Worm (Caenorhabditis elegans) whole organism, young adult: ENCODE results near the gene unc-36.

Experiments
- D2030.7 ChIP-seq: fragments of 200-800 bp; sonication (Bioruptor generic); IDR thresholded peaks from 2 replicates; pipeline ENCODE4 v1.3.6; 2022; ENCODE audit warnings: missing genetic modification reagents, missing genetic modification characterization, missing compliant biosample characterization
- F10E7.11 ChIP-seq: sonication (generic microtip); optimal IDR thresholded peaks from 2 replicates; lab custom pipeline; 2017; ENCODE audit warnings: mild to moderate bottlenecking, missing genetic modification characterization, moderate library complexity, missing compliant biosample characterization
- F33H1.4 ChIP-seq: fragments of 200-800 bp; sonication (Bioruptor generic); IDR thresholded peaks from 2 replicates; pipeline ENCODE4 v1.3.6; 2022; ENCODE audit warnings: missing genetic modification reagents, missing genetic modification characterization, missing compliant biosample characterization
- F57C9.4 ChIP-seq: sonication (generic microtip); optimal IDR thresholded peaks from 2 replicates; lab custom pipeline; 2017; ENCODE audit warnings: mild to moderate bottlenecking, missing genetic modification characterization, missing compliant biosample characterization
- K11D2.4 ChIP-seq: fragments of 200-800 bp; sonication (Bioruptor generic); IDR thresholded peaks from 2 replicates; pipeline ENCODE4 v1.3.6; 2022; ENCODE audit warnings: missing genetic modification reagents, missing genetic modification characterization, missing compliant biosample characterization
- Y53G8AR.9 ChIP-seq: fragments of 200-800 bp; sonication (Bioruptor generic); conservative IDR thresholded peaks from 2 replicates; pipeline ENCODE4 v1.3.6; 2022; ENCODE audit warnings: missing genetic modification reagents, missing genetic modification characterization, missing compliant biosample characterization
- Y67H2A.10 ChIP-seq: fragments of 200-800 bp; sonication (Bioruptor generic); conservative IDR thresholded peaks from 2 replicates; pipeline ENCODE4 v1.3.6; 2022; ENCODE audit warnings: missing genetic modification reagents, missing genetic modification characterization, missing compliant biosample characterization
- ccch-3 ChIP-seq: fragments of 200-800 bp; sonication (Bioruptor generic); optimal IDR thresholded peaks from 2 replicates; lab custom pipeline; 2018; ENCODE audit warnings: mild to moderate bottlenecking, missing genetic modification characterization, missing compliant biosample characterization
- cebp-1 ChIP-seq, 2 experiments: fragments of 200-800 bp in 1 of 2; sonication (Bioruptor generic) in 1 of 2; sonication (generic microtip) in 1 of 2; IDR thresholded peaks in 1 of 2; optimal IDR thresholded peaks in 1 of 2; 2 replicates each; pipeline versions ENCODE4 v1.3.6 to Lab custom; 2017 to 2022; ENCODE audit warnings: missing compliant biosample characterization in 2 of 2, missing genetic modification characterization in 2 of 2, mild to moderate bottlenecking in 1 of 2, missing genetic modification reagents in 1 of 2, moderate library complexity in 1 of 2
- ceh-100 ChIP-seq: fragments of 200-800 bp; sonication (Bioruptor generic); IDR thresholded peaks from 2 replicates; pipeline ENCODE4 v1.3.6; 2022; ENCODE audit warnings: missing genetic modification reagents, missing genetic modification characterization, missing compliant biosample characterization
- ceh-27 ChIP-seq: fragments of 200-800 bp; sonication (Bioruptor generic); optimal IDR thresholded peaks from 2 replicates; lab custom pipeline; 2018; ENCODE audit warnings: mild to moderate bottlenecking, missing genetic modification characterization, moderate library complexity, missing compliant biosample characterization
- ceh-40 ChIP-seq: fragments of 200-800 bp; sonication (Bioruptor generic); IDR thresholded peaks from 2 replicates; pipeline ENCODE4 v1.3.6; 2022; ENCODE audit warnings: missing genetic modification characterization, missing compliant biosample characterization
- ceh-58 ChIP-seq: fragments of 200-800 bp; sonication (Bioruptor generic); IDR thresholded peaks from 2 replicates; pipeline ENCODE4 v1.3.6; 2022; ENCODE audit warnings: missing genetic modification characterization, missing compliant biosample characterization
- ceh-91 ChIP-seq: fragments of 200-800 bp; sonication (Bioruptor generic); IDR thresholded peaks from 2 replicates; pipeline ENCODE4 v1.3.6; 2022; ENCODE audit warnings: missing genetic modification reagents, missing genetic modification characterization, missing compliant biosample characterization
- chd-7 ChIP-seq: sonication (generic microtip); optimal IDR thresholded peaks from 2 replicates; lab custom pipeline; 2016; ENCODE audit warnings: mild to moderate bottlenecking, missing genetic modification characterization, moderate library complexity, missing compliant biosample characterization
- dpl-1 ChIP-seq: fragments of 150-350 bp; optimal IDR thresholded peaks from 2 replicates; lab custom pipeline; 2014; ENCODE audit warnings: missing biosample characterization, missing genetic modification reagents, missing genetic modification characterization
- efl-1 ChIP-seq: fragments of 150-350 bp; optimal IDR thresholded peaks from 2 replicates; lab custom pipeline; 2014; ENCODE audit warnings: missing biosample characterization, missing genetic modification reagents, missing genetic modification characterization
- egl-44 ChIP-seq: fragments of 200-800 bp; sonication (Bioruptor generic); IDR thresholded peaks from 2 replicates; pipeline ENCODE4 v1.3.6; 2022; ENCODE audit warnings: missing genetic modification reagents, missing genetic modification characterization, missing compliant biosample characterization
- ekl-4 ChIP-seq: fragments of 200-800 bp; sonication (Bioruptor generic); IDR thresholded peaks from 2 replicates; pipeline ENCODE4 v1.3.6; 2022; ENCODE audit warnings: missing genetic modification reagents, missing genetic modification characterization, missing compliant biosample characterization
- ets-4 ChIP-seq: fragments of 200-800 bp; sonication (Bioruptor generic); optimal IDR thresholded peaks from 2 replicates; lab custom pipeline; 2018; ENCODE audit warnings: mild to moderate bottlenecking, missing genetic modification characterization, missing compliant biosample characterization
- hlh-26 ChIP-seq: fragments of 200-800 bp; sonication (Bioruptor generic); conservative IDR thresholded peaks from 2 replicates; pipeline ENCODE4 v1.3.6; 2022; ENCODE audit warnings: missing genetic modification reagents, missing genetic modification characterization, missing compliant biosample characterization
- hmg-1.2 ChIP-seq: fragments of 200-800 bp; sonication (Bioruptor generic); IDR thresholded peaks from 2 replicates; pipeline ENCODE4 v1.3.6; 2022; ENCODE audit warnings: missing genetic modification reagents, missing genetic modification characterization, missing compliant biosample characterization
- lin-26 ChIP-seq: fragments of 200-800 bp; sonication (Bioruptor generic); IDR thresholded peaks from 2 replicates; pipeline ENCODE4 v1.3.6; 2022; ENCODE audit warnings: missing genetic modification reagents, missing genetic modification characterization, missing compliant biosample characterization
- madf-3 ChIP-seq: fragments of 200-800 bp; sonication (Bioruptor generic); IDR thresholded peaks from 2 replicates; pipeline ENCODE4 v1.3.6; 2022; ENCODE audit warnings: missing genetic modification reagents, missing genetic modification characterization, missing compliant biosample characterization
- madf-6 ChIP-seq: fragments of 200-800 bp; sonication (Bioruptor generic); IDR thresholded peaks from 2 replicates; pipeline ENCODE4 v1.3.6; 2022; ENCODE audit warnings: missing genetic modification reagents, missing genetic modification characterization, missing compliant biosample characterization
- madf-8 ChIP-seq: fragments of 200-800 bp; sonication (Bioruptor generic); conservative IDR thresholded peaks from 2 replicates; pipeline ENCODE4 v1.3.6; 2022; ENCODE audit warnings: missing genetic modification reagents, missing genetic modification characterization, missing compliant biosample characterization
- mel-28 ChIP-seq: sonication (generic microtip); optimal IDR thresholded peaks from 2 replicates; lab custom pipeline; 2016; ENCODE audit warnings: borderline replicate concordance, mild to moderate bottlenecking, missing genetic modification characterization, missing compliant biosample characterization
- mes-4 ChIP-seq: sonication (generic microtip); optimal IDR thresholded peaks from 2 replicates; lab custom pipeline; 2016; ENCODE audit warnings: missing genotype, missing genetic modification characterization, missing compliant biosample characterization
- mxl-1 ChIP-seq: sonication (generic microtip); optimal IDR thresholded peaks from 2 replicates; lab custom pipeline; 2016; ENCODE audit warnings: missing genetic modification characterization, missing compliant biosample characterization
- nhr-120 ChIP-seq: fragments of 200-800 bp; sonication (Bioruptor generic); IDR thresholded peaks from 2 replicates; pipeline ENCODE4 v1.3.6; 2022; ENCODE audit warnings: missing genetic modification characterization, missing compliant biosample characterization
- nhr-27 ChIP-seq: fragments of 200-800 bp; sonication (Bioruptor generic); optimal IDR thresholded peaks from 2 replicates; lab custom pipeline; 2018; ENCODE audit warnings: mild to moderate bottlenecking, missing genetic modification characterization, moderate library complexity, missing compliant biosample characterization
- nhr-80 ChIP-seq: sonication (generic microtip); optimal IDR thresholded peaks from 2 replicates; lab custom pipeline; 2016; ENCODE audit warnings: missing genetic modification characterization, missing compliant biosample characterization
- nhr-90 ChIP-seq: sonication (generic microtip); optimal IDR thresholded peaks from 2 replicates; lab custom pipeline; 2016; ENCODE audit warnings: missing genotype, mild to moderate bottlenecking, missing genetic modification characterization, missing compliant biosample characterization
- rcor-1 ChIP-seq: fragments of 200-800 bp; sonication (Bioruptor generic); IDR thresholded peaks from 2 replicates; pipeline ENCODE4 v1.3.6; 2022; ENCODE audit warnings: missing genetic modification reagents, missing genetic modification characterization, missing compliant biosample characterization
- repo-1 ChIP-seq: sonication (generic microtip); optimal IDR thresholded peaks from 2 replicates; lab custom pipeline; 2017; ENCODE audit warnings: mild to moderate bottlenecking, missing genetic modification characterization, missing compliant biosample characterization
- rpc-1 ChIP-seq, 2 experiments: fragments of 150-350 bp in 1 of 2; sonication (generic microtip) in 1 of 2; optimal IDR thresholded peaks; 2 replicates each; lab custom pipeline; 2014 to 2018; ENCODE audit warnings: missing biosample characterization in 1 of 2, missing genetic modification characterization in 1 of 2, missing genetic modification reagents in 1 of 2, missing genotype in 1 of 2
- sea-2 ChIP-seq: fragments of 200-800 bp; sonication (Bioruptor generic); IDR thresholded peaks from 2 replicates; pipeline ENCODE4 v1.3.6; 2022; ENCODE audit warnings: missing genetic modification characterization, missing compliant biosample characterization
- snpc-1.1 ChIP-seq: sonication (generic microtip); optimal IDR thresholded peaks from 2 replicates; lab custom pipeline; 2017; ENCODE audit warnings: missing genetic modification characterization, mild to moderate bottlenecking, missing compliant biosample characterization, antibody characterized with exemption, moderate library complexity, missing genotype, missing genetic modification reagents; ENCODE audit not compliant: insufficient read depth
- snpc-4 ChIP-seq, 5 experiments: fragments of 150-350 bp in 1 of 5; sonication (generic microtip) in 4 of 5; optimal IDR thresholded peaks; 2 replicates each; lab custom pipeline; 2014 to 2018; ENCODE audit warnings: missing genetic modification characterization in 5 of 5, missing biosample characterization in 3 of 5, antibody characterized with exemption in 2 of 5, mild to moderate bottlenecking in 2 of 5, missing compliant biosample characterization in 2 of 5, missing genotype in 2 of 5, moderate library complexity in 2 of 5, missing genetic modification reagents in 1 of 5
- somi-1 ChIP-seq: fragments of 200-800 bp; sonication (Bioruptor generic); optimal IDR thresholded peaks from 2 replicates; lab custom pipeline; 2018; ENCODE audit warnings: mild to moderate bottlenecking, missing genetic modification characterization, missing compliant biosample characterization
- zfh-2 ChIP-seq: fragments of 200-800 bp; sonication (Bioruptor generic); conservative IDR thresholded peaks from 2 replicates; pipeline ENCODE4 v1.3.6; 2022; ENCODE audit warnings: missing genetic modification reagents, missing genetic modification characterization, missing compliant biosample characterization
- ztf-25 ChIP-seq: fragments of 200-800 bp; sonication (Bioruptor generic); IDR thresholded peaks from 2 replicates; pipeline ENCODE4 v1.3.6; 2022; ENCODE audit warnings: missing genetic modification reagents, missing genetic modification characterization, missing compliant biosample characterization
- ztf-6 ChIP-seq: fragments of 200-800 bp; sonication (Bioruptor generic); IDR thresholded peaks from 2 replicates; pipeline ENCODE4 v1.3.6; 2022; ENCODE audit warnings: missing genetic modification reagents, missing genetic modification characterization, missing compliant biosample characterization

unc-36 gene

DNA sequence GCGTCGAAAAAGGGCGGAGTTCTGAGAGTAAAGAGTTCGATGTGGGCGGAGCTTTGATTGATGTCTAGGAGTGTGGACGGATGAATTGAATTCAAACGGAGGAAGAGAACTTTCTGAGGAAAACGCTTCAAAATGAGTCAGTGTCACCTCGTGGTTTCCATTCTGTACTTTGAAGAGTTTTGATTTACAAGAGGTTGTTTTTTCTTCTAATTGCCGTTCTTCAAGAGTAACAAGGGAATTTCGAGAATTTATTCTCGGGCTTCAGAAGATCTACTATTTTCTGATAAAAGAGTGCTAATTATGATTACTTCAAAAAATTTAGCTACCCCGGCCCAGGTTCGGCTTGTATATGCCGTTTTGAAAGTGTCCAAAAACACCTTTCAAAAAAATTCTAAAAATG is 24.8 kb downstream of the unc-36 start, which contains the start of gene C50C3.12:
Gene C50C3.12, plus strand, starts transcription at position 301 of the 400 bp plus-strand sequence.
- TF ChIP-seq F57C9.4 (no peak), Y67H2A.10 (no peak), nhr-27 (tag; lab: Kevin White, UChicago) (no peak), madf-3 (no peak), nhr-90 (no peak), madf-6 (GFP tag; lab: Robert Waterston, UW) (no peak), mes-4 (tag; lab: Kevin White, UChicago) (no peak), F33H1.4 (GFP tag; lab: Robert Waterston, UW) (no peak), cebp-1 (GFP tag; IDR thresholded peaks at IDR 0.05; lab: Robert Waterston, UW) (no peak), cebp-1 (tag; optimal IDR thresholded peaks at IDR 0.05; lab: Kevin White, UChicago) (no peak), K11D2.4 (no peak), ccch-3 (GFP tag; lab: Kevin White, UChicago) (no peak), egl-44 (GFP tag; lab: Robert Waterston, UW) (no peak), somi-1 (GFP tag; lab: Kevin White, UChicago) (no peak), repo-1 (no peak), mel-28 (tag; lab: Kevin White, UChicago) (no peak)

DNA sequence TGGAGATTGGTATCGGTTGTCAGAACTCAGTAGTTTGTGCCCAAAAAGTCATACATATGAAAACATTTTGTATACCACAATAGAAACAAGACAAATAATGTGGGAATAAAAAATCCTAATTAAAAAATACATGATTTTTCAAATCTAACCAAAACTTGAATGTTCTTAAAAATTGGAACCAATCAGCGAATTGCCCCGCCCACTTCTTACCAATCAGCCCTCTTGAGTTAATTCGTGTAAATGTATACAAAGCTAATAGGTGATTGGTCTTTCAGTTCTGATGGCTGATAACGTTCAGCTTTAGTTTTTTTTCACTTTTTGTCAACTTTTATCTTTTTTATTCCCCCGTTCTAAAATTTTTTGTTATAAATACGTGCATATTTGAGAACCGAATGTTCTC is 25.8 kb downstream of the unc-36 start:
- TF ChIP-seq sea-2 = no peak
- no peak for TF ChIP-seq nhr-80
- TF ChIP-seq ceh-100 (GFP tag; lab: Robert Waterston, UW) = no peak
- no peak for TF ChIP-seq madf-6 (GFP tag; lab: Robert Waterston, UW)
- TF ChIP-seq ceh-58 (GFP tag; lab: Robert Waterston, UW) = no peak
- TF ChIP-seq dpl-1 (GFP tag; lab: Kevin White, UChicago) = no peak
- TF ChIP-seq snpc-1.1 (tag; lab: Kevin White, UChicago) = no peak
- no peak for TF ChIP-seq madf-8 (GFP tag; lab: Robert Waterston, UW)
- no peak for TF ChIP-seq efl-1 (GFP tag; lab: Kevin White, UChicago)
- no peak for TF ChIP-seq hmg-1.2
- no peak for TF ChIP-seq ztf-25 (GFP tag; lab: Robert Waterston, UW)
- no peak for TF ChIP-seq nhr-120 (GFP tag; lab: Robert Waterston, UW)
- no peak for TF ChIP-seq nhr-90
- no peak for TF ChIP-seq ekl-4 (GFP tag; lab: Robert Waterston, UW)
- no peak for TF ChIP-seq cebp-1 (GFP tag; IDR thresholded peaks at IDR 0.05; lab: Robert Waterston, UW)
- no peak for TF ChIP-seq cebp-1 (tag; optimal IDR thresholded peaks at IDR 0.05; lab: Kevin White, UChicago)
- no peak for TF ChIP-seq ets-4 (GFP tag; lab: Kevin White, UChicago)
- no peak for TF ChIP-seq D2030.7 (GFP tag; lab: Robert Waterston, UW)
- TF ChIP-seq nhr-27 (tag; lab: Kevin White, UChicago) = no peak
- TF ChIP-seq hlh-26 (GFP tag; lab: Robert Waterston, UW) = no peak
- TF ChIP-seq zfh-2 (GFP tag; lab: Robert Waterston, UW) = no peak

DNA sequence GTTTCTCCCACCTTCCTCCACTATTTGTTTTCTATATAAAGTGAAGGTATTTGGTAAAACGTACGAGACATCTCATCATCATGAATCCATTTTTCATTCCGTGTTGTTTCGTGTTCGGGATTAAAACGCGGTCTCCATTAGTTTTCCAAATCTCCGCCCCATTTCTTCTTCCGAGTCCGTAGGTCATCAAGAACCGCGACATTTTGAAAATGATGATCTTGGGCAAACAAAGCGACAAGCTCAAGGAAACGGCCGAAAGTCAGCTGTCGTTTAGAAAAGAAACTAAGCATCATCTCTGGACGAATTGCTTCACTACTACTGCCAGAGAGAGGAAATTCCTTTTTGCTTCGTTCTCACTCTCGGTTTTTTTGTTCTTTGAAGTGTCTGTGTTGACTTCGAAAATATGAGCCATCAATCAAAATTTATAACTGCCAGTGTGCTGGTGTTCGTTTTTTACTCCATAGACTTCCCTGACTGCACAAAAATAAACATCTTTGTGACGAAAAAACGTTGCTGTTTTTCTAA is 28.3 kb downstream of the unc-36 start:
- TF ChIP-seq madf-3 (0 out of 2 replicates have a peak, but pooled peaks have one; percentile 22), F10E7.11 (no peak), rpc-1 (optimal IDR thresholded peaks at IDR 0.05; lab: Kevin White, UChicago) (no peak), rpc-1 (tag; optimal IDR thresholded peaks at IDR 0.05; lab: Kevin White, UChicago) (no peak), lin-26 (peak; percentile 41; the same call in 1 of the 2 replicates), ceh-91 (no peak), snpc-4 (GFP tag; optimal IDR thresholded peaks at IDR 0.05; lab: Kevin White, UChicago) (peak; percentile 10), snpc-4 (tag; optimal IDR thresholded peaks at IDR 0.05; lab: Kevin White, UChicago) (no peak), mxl-1 (tag; lab: Kevin White, UChicago) (no peak), ceh-58 (GFP tag; lab: Robert Waterston, UW) (no peak), somi-1 (GFP tag; lab: Kevin White, UChicago) (no peak), rcor-1 (GFP tag; lab: Robert Waterston, UW) (no peak), madf-6 (GFP tag; lab: Robert Waterston, UW) (peak; percentile 23; the same call in 1 of the 2 replicates), ekl-4 (GFP tag; lab: Robert Waterston, UW) (no peak), ztf-25 (GFP tag; lab: Robert Waterston, UW) (no peak), efl-1 (GFP tag; lab: Kevin White, UChicago) (no peak), ztf-6 (GFP tag; lab: Robert Waterston, UW) (no peak), chd-7 (tag; lab: Kevin White, UChicago) (no peak), ceh-40 (GFP tag; lab: Robert Waterston, UW) (no peak), nhr-80 (no peak), nhr-27 (tag; lab: Kevin White, UChicago) (no peak), Y53G8AR.9 (GFP tag; lab: Robert Waterston, UW) (no peak), ceh-27 (no peak), ccch-3 (GFP tag; lab: Kevin White, UChicago) (no peak)
